Fruit fly (Drosophila melanogaster) whole organism, pupa: ENCODE results near the gene ND-20L.

Source experiments
- CG10348 ChIP-seq: fragments of 200-800 bp; sonication (Bioruptor generic); IDR thresholded peaks from 2 replicates; pipeline ENCODE4 v1.3.6; 2022; ENCODE audit warnings: missing biosample characterization, missing genetic modification characterization
- CG14655 ChIP-seq: fragments of 200-800 bp; sonication (Bioruptor generic); optimal IDR thresholded peaks from 3 replicates; lab custom pipeline; 2017; ENCODE audit warnings: mild to moderate bottlenecking, missing biosample characterization, missing genetic modification reagents, missing genetic modification characterization
- CG17806 ChIP-seq: fragments of 200-800 bp; sonication (Bioruptor generic); optimal IDR thresholded peaks from 2 replicates; lab custom pipeline; 2018; ENCODE audit warnings: missing biosample characterization, mild to moderate bottlenecking, missing genetic modification characterization, moderate library complexity
- CG34367 ChIP-seq: fragments of 200-800 bp; sonication (Bioruptor generic); optimal IDR thresholded peaks from 2 replicates; lab custom pipeline; 2018; ENCODE audit warnings: missing biosample characterization, mild to moderate bottlenecking, missing genetic modification characterization
- CG8159 ChIP-seq: fragments of 200-800 bp; sonication (Bioruptor generic); optimal IDR thresholded peaks from 3 replicates; lab custom pipeline; 2018; ENCODE audit warnings: missing biosample characterization, mild to moderate bottlenecking, missing genetic modification characterization, moderate library complexity
- EcR ChIP-seq: fragments of 200-800 bp; sonication (Bioruptor generic); optimal IDR thresholded peaks from 3 replicates; lab custom pipeline; 2019; ENCODE audit warnings: missing biosample characterization, missing genetic modification characterization, mild to moderate bottlenecking, moderate library complexity, missing genetic modification reagents
- Ets98B ChIP-seq: fragments of 200-800 bp; sonication (Bioruptor generic); IDR thresholded peaks from 2 replicates; pipeline ENCODE4 v1.3.6; 2022; ENCODE audit warnings: missing biosample characterization, missing genetic modification characterization
- fd96Ca ChIP-seq: fragments of 200-800 bp; sonication (Bioruptor generic); IDR thresholded peaks from 3 replicates; pipeline ENCODE4 v1.3.6; 2022; ENCODE audit warnings: missing biosample characterization, missing genetic modification characterization
- rn ChIP-seq: fragments of 200-800 bp; sonication (Bioruptor generic); IDR thresholded peaks from 2 replicates; pipeline ENCODE4 v1.3.6; 2022; ENCODE audit warnings: missing biosample characterization, missing genetic modification characterization

DNA sequence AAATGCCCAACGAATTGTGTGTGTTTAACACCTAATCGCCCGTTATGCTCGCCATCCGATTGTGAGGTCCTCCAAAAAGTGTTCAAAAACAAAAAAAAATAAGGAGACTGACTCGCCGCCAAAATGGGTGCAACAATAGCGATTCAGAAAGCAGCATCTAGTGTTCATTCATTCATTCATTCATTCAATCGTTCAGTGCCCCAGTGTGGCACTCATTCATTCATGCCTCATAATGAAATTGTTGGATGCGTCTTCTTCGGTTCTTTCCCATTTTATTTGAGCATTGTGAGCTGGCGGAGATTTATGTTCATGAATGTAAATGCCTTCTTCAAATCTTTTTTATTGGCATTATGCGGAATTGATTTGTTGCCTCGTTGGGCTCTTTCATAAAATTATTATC, 2.4 kb downstream of the ND-20L start:
- TF ChIP-seq rn (GFP tag; lab: Robert Waterston, UW) (no peak), EcR (GFP tag; lab: Kevin White, UChicago) (no peak), Ets98B (GFP tag; lab: Robert Waterston, UW) (no peak), fd96Ca (GFP tag; lab: Robert Waterston, UW) (no peak), CG10348 (GFP tag; lab: Robert Waterston, UW) (no peak), CG17806 (tag; lab: Kevin White, UChicago) (no peak), CG14655 (GFP tag; lab: Kevin White, UChicago) (no peak), CG34367 (tag; lab: Kevin White, UChicago) (no peak), CG8159 (tag; lab: Kevin White, UChicago) (no peak)
